Fruit fly (Drosophila melanogaster): ENCODE measurements around the gene ppl.

dm6 chr3L:21267862-21268385 is 13.4 kb downstream of the ppl start, which contains the start of gene CG9391:
- TF ChIP-seq CG8301 (tag; optimal IDR thresholded peaks at IDR 0.05) (no peak), CG4496 (GFP tag; IDR thresholded peaks at IDR 0.05) (no peak), CG15710 (tag; optimal IDR thresholded peaks at IDR 0.05) (no peak), CG10348 (GFP tag; IDR thresholded peaks at IDR 0.05) (no peak), CG13204 (GFP tag; optimal IDR thresholded peaks at IDR 0.05) (no peak), CG9948 (tag; optimal IDR thresholded peaks at IDR 0.05) (no peak), Pif1A (GFP tag; optimal IDR thresholded peaks at IDR 0.05) (no peak), EcR (GFP tag; optimal IDR thresholded peaks at IDR 0.05) (no peak), CG17806 (tag; optimal IDR thresholded peaks at IDR 0.05) (no peak), rn (GFP tag; IDR thresholded peaks at IDR 0.05) (no peak), gl (tag; optimal IDR thresholded peaks at IDR 0.05) (no peak)

All from whole organism, pupa.